Fruit fly (Drosophila melanogaster) Kc167 (cell line): ENCODE data around the gene CG46467.

ENCODE experiments used
- Myc ChIP-seq: fragments of >200 bp; optimal IDR thresholded peaks from 2 replicates; lab custom pipeline; 2017; ENCODE audit warnings: missing external identifiers
- Sin3A ChIP-seq: fragments of >200 bp; optimal IDR thresholded peaks from 2 replicates; lab custom pipeline; 2018; ENCODE audit warnings: missing external identifiers
- h ChIP-seq: fragments of >200 bp; optimal IDR thresholded peaks from 3 replicates; lab custom pipeline; 2018; ENCODE audit warnings: missing external identifiers
- insv ChIP-seq: fragments of >200 bp; optimal IDR thresholded peaks from 3 replicates; lab custom pipeline; 2018; ENCODE audit warnings: missing external identifiers
- psq ChIP-seq: fragments of >200 bp; optimal IDR thresholded peaks from 2 replicates; lab custom pipeline; 2017; ENCODE audit warnings: missing external identifiers
- ttk ChIP-seq: sonication (Bioruptor generic); optimal IDR thresholded peaks from 2 replicates; lab custom pipeline; 2017; ENCODE audit warnings: missing external identifiers

DNA sequence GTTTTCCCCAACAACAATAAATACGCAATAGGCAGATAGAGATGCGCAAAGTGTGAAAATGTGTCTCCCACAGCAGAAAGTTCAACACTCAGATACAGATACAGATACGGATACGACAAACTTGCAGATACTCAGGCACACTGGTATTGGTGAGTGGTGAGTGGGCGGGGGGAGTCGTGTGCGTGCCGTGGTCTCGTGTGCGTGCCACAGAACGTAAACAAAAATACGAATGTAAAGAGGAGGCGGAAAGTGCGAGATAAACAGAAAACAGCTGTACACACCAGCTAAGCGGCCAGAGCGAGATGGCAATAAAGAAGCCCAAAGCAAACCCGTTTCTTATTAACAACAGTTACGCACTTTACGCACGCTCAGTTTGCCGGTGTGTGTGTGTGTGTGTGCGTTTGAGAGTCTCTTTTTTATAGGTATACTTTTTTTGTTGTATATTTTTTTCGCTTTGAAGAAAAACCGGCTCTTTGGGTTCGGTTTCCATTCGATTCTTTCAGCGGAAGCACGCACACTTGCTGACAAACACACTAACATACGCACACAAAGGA is 6.9 kb downstream of the CG46467 start:
- TF ChIP-seq Sin3A (no peak), h (no peak), Myc (lab: Kevin White, UChicago) (no peak), psq (no peak), insv (lab: Kevin White, UChicago) (no peak), ttk (lab: Kevin White, UChicago) (no peak)
